Worm (Caenorhabditis elegans) whole organism, L1 larva: ENCODE data around the gene srh-55.

Source experiments
- C16A3.4 ChIP-seq: fragments of 150-350 bp; optimal IDR thresholded peaks from 2 replicates; lab custom pipeline; 2014; ENCODE audit warnings: missing biosample characterization, missing genetic modification characterization
- F16B12.6 ChIP-seq: fragments of 150-350 bp; optimal IDR thresholded peaks from 2 replicates; lab custom pipeline; 2014; ENCODE audit warnings: missing biosample characterization, missing genetic modification characterization
- aly-2 ChIP-seq: fragments of 150-350 bp; optimal IDR thresholded peaks from 2 replicates; lab custom pipeline; 2014; ENCODE audit warnings: missing biosample characterization, missing genetic modification characterization
- ama-1 ChIP-seq: fragments of 150-350 bp; optimal IDR thresholded peaks from 2 replicates; lab custom pipeline; 2014
- ceh-90 ChIP-seq: sonication (generic microtip); optimal IDR thresholded peaks from 2 replicates; lab custom pipeline; 2016; ENCODE audit warnings: missing genetic modification characterization, missing compliant biosample characterization
- ces-1 ChIP-seq: fragments of 150-350 bp; optimal IDR thresholded peaks from 2 replicates; lab custom pipeline; 2014; ENCODE audit warnings: missing biosample characterization, missing genetic modification reagents, missing genetic modification characterization
- hlh-17 ChIP-seq: fragments of 200-800 bp; sonication (Bioruptor generic); optimal IDR thresholded peaks from 2 replicates; lab custom pipeline; 2018; ENCODE audit warnings: missing genetic modification characterization, mild to moderate bottlenecking, missing compliant biosample characterization, moderate library complexity, borderline replicate concordance
- isw-1 ChIP-seq: fragments of 200-800 bp; sonication (Bioruptor generic); IDR thresholded peaks from 2 replicates; pipeline ENCODE4 v1.3.6; 2022; ENCODE audit warnings: missing genetic modification characterization, missing compliant biosample characterization
- lin-15B ChIP-seq: fragments of 150-350 bp; sonication (generic microtip); optimal IDR thresholded peaks from 3 replicates; lab custom pipeline; 2014; ENCODE audit warnings: missing biosample characterization, missing genetic modification characterization
- lin-39 ChIP-seq: fragments of 150-350 bp; optimal IDR thresholded peaks from 2 replicates; lab custom pipeline; 2014; ENCODE audit warnings: missing biosample characterization, missing genetic modification reagents, missing genetic modification characterization
- nhr-20 ChIP-seq: sonication (generic microtip); optimal IDR thresholded peaks from 2 replicates; lab custom pipeline; 2016; ENCODE audit warnings: mild to moderate bottlenecking, missing genetic modification characterization, missing compliant biosample characterization
- nhr-28 ChIP-seq: fragments of 150-350 bp; optimal IDR thresholded peaks from 2 replicates; lab custom pipeline; 2014; ENCODE audit warnings: missing biosample characterization, missing genetic modification characterization
- nhr-77 ChIP-seq: fragments of 150-350 bp; optimal IDR thresholded peaks from 2 replicates; lab custom pipeline; 2014; ENCODE audit warnings: missing biosample characterization, missing genetic modification characterization
- nhr-85 ChIP-seq: sonication (generic microtip); peaks from one replicate; lab custom pipeline; 2016; ENCODE audit warnings: missing genetic modification characterization, inconsistent platforms, missing compliant biosample characterization
- snpc-4 ChIP-seq: fragments of 150-350 bp; optimal IDR thresholded peaks from 2 replicates; lab custom pipeline; 2014; ENCODE audit warnings: missing biosample characterization, missing genetic modification characterization
- swsn-7 ChIP-seq: sonication (generic microtip); optimal IDR thresholded peaks from 2 replicates; lab custom pipeline; 2016; ENCODE audit warnings: missing genetic modification characterization, missing compliant biosample characterization
- tbx-2 ChIP-seq: sonication (generic microtip); optimal IDR thresholded peaks from 2 replicates; lab custom pipeline; 2016; ENCODE audit warnings: missing genetic modification characterization, missing compliant biosample characterization
- unc-98 ChIP-seq: fragments of 200-800 bp; sonication (Bioruptor generic); IDR thresholded peaks from 2 replicates; pipeline ENCODE4 v1.3.6; 2022; ENCODE audit warnings: missing genetic modification characterization, missing compliant biosample characterization
- vab-15 ChIP-seq: sonication (generic microtip); optimal IDR thresholded peaks from 2 replicates; lab custom pipeline; 2017; ENCODE audit warnings: missing genotype, mild to moderate bottlenecking, missing genetic modification characterization, missing compliant biosample characterization
- zag-1 ChIP-seq: fragments of 150-350 bp; optimal IDR thresholded peaks from 2 replicates; lab custom pipeline; 2014; ENCODE audit warnings: missing biosample characterization, missing genetic modification characterization

The srh-55 gene

DNA sequence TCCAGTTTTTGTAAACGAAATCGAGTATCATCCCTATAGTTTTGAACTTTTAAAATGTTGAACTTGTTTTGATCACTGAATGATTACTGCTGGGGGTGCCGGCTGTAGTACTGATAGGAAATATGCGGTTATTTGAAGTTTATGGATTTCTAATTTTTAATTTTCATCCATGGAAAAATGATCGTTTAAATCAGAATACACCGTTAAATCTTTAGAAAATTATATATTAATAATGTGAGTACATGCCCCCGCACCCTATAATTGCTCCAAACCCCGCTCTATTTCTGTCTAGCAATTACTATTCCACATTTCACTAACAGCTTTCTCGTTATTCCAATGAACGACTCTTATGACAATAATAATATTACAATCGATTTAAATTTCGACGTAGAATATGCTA is 46.4 kb downstream of the srh-55 start, which contains the start of gene Y75B12B.10:
Gene Y75B12B.10, plus strand, starts transcription at position 301 of the 400 bp plus-strand sequence.
- no peak for TF ChIP-seq unc-98 (GFP tag; lab: Robert Waterston, UW)
- TF ChIP-seq nhr-77 (tag; lab: Kevin White, UChicago) = no peak
- TF ChIP-seq snpc-4 (tag; lab: Kevin White, UChicago) = no peak
- no peak for TF ChIP-seq zag-1
- TF ChIP-seq ceh-90 (tag; lab: Kevin White, UChicago) = no peak
- no peak for TF ChIP-seq C16A3.4
- TF ChIP-seq F16B12.6 (tag; lab: Kevin White, UChicago) = no peak
- no peak for TF ChIP-seq tbx-2
- no peak for TF ChIP-seq lin-15B (tag; lab: Kevin White, UChicago)
- no peak for TF ChIP-seq nhr-85 (tag; lab: Kevin White, UChicago)
- TF ChIP-seq isw-1 (GFP tag; lab: Robert Waterston, UW) = no peak
- TF ChIP-seq swsn-7 (tag; lab: Kevin White, UChicago) = no peak
- TF ChIP-seq aly-2 (tag; lab: Kevin White, UChicago) = no peak
- TF ChIP-seq hlh-17 (GFP tag; lab: Kevin White, UChicago) = no peak
- TF ChIP-seq nhr-28 (tag; lab: Kevin White, UChicago) = no peak
- no peak for TF ChIP-seq ces-1 (GFP tag; lab: Kevin White, UChicago)
- no peak for TF ChIP-seq lin-39 (tag; lab: Kevin White, UChicago)
- no peak for TF ChIP-seq vab-15 (tag; lab: Kevin White, UChicago)
- no peak for TF ChIP-seq ama-1 (lab: Kevin White, UChicago)
- no peak for TF ChIP-seq nhr-20 (tag; lab: Kevin White, UChicago)
